Worm (Caenorhabditis elegans) whole organism, midembryonic: Measurements from ENCODE around the gene C09G5.14.

Source experiments
- cog-1 ChIP-seq: sonication (generic microtip); optimal IDR thresholded peaks from 2 replicates; lab custom pipeline; 2016; ENCODE audit warnings: missing genetic modification characterization, missing compliant biosample characterization
- flt-1 ChIP-seq: fragments of 200-800 bp; sonication (Bioruptor generic); IDR thresholded peaks from 2 replicates; pipeline ENCODE4 v1.3.6; 2022; ENCODE audit warnings: missing genetic modification characterization, missing compliant biosample characterization
- klf-2 ChIP-seq: fragments of 200-800 bp; sonication (Bioruptor generic); conservative IDR thresholded peaks from 2 replicates; pipeline ENCODE4 v1.3.6; 2022; ENCODE audit warnings: missing genetic modification reagents, missing genetic modification characterization, missing compliant biosample characterization
- med-1 ChIP-seq: sonication (generic microtip); optimal IDR thresholded peaks from 2 replicates; lab custom pipeline; 2017; ENCODE audit warnings: missing genetic modification characterization, mild to moderate bottlenecking, missing compliant biosample characterization, antibody characterized with exemption, missing genetic modification reagents; ENCODE audit not compliant: insufficient read depth
- tab-1 ChIP-seq: fragments of 200-800 bp; sonication (Bioruptor generic); IDR thresholded peaks from 2 replicates; pipeline ENCODE4 v1.3.6; 2022; ENCODE audit warnings: missing genetic modification characterization, missing compliant biosample characterization
- ztf-23 ChIP-seq: fragments of 200-800 bp; sonication (Bioruptor generic); IDR thresholded peaks from 2 replicates; pipeline ENCODE4 v1.3.6; 2022; ENCODE audit warnings: missing genetic modification reagents, missing genetic modification characterization, missing compliant biosample characterization
- ztf-29 ChIP-seq: fragments of 200-800 bp; sonication (Bioruptor generic); IDR thresholded peaks from 2 replicates; pipeline ENCODE4 v1.3.6; 2022; ENCODE audit warnings: missing genetic modification reagents, missing genetic modification characterization, missing compliant biosample characterization

- TF ChIP-seq flt-1 (GFP tag; lab: Robert Waterston, UW) = no peak
- TF ChIP-seq klf-2 = no peak
- TF ChIP-seq ztf-23 (GFP tag; lab: Robert Waterston, UW) = no peak
- no peak for TF ChIP-seq ztf-29 (GFP tag; lab: Robert Waterston, UW)
- no peak for TF ChIP-seq med-1 (GFP tag; lab: Kevin White, UChicago)
- no peak for TF ChIP-seq tab-1 (GFP tag; lab: Robert Waterston, UW)
- no peak for TF ChIP-seq cog-1 (tag; lab: Kevin White, UChicago)
These were observed 15.4 kb downstream of the C09G5.14 start for ce11 chrII:10707439-10708096.
